Fruit fly (Drosophila melanogaster) whole organism, embryonic: ENCODE measurements around the gene Tim8.

Source experiments
- Atf6 ChIP-seq: fragments of 200-800 bp; sonication (Bioruptor generic); IDR thresholded peaks from 2 replicates; pipeline ENCODE4 v1.3.6; 2022; ENCODE audit warnings: missing biosample characterization, missing genetic modification characterization
- CG11247 ChIP-seq: fragments of 200-800 bp; sonication (Bioruptor generic); IDR thresholded peaks from 2 replicates; pipeline ENCODE4 v1.3.6; 2022; ENCODE audit warnings: missing biosample characterization, missing genetic modification characterization
- CG12155 ChIP-seq: fragments of 200-800 bp; sonication (Bioruptor generic); optimal IDR thresholded peaks from 3 replicates; lab custom pipeline; 2016; ENCODE audit warnings: missing biosample characterization, missing genetic modification characterization
- CG15601 ChIP-seq: fragments of 200-800 bp; sonication (Bioruptor generic); optimal IDR thresholded peaks from 3 replicates; lab custom pipeline; 2019; ENCODE audit warnings: missing biosample characterization, mild to moderate bottlenecking, missing genetic modification characterization, moderate library complexity
- CG1602 ChIP-seq: fragments of 200-800 bp; sonication (Bioruptor generic); optimal IDR thresholded peaks from 3 replicates; lab custom pipeline; 2016; ENCODE audit warnings: missing biosample characterization, missing genetic modification characterization
- CG1603 ChIP-seq: fragments of 200-800 bp; sonication (Bioruptor generic); optimal IDR thresholded peaks from 2 replicates; lab custom pipeline; 2019; ENCODE audit warnings: missing biosample characterization, mild to moderate bottlenecking, missing genetic modification characterization, moderate library complexity
- CG1832 ChIP-seq: fragments of 200-800 bp; sonication (Bioruptor generic); optimal IDR thresholded peaks from 2 replicates; lab custom pipeline; 2017; ENCODE audit warnings: missing biosample characterization, mild to moderate bottlenecking, missing genetic modification characterization, inconsistent platforms
- CG32532 ChIP-seq: fragments of 200-800 bp; sonication (Bioruptor generic); IDR thresholded peaks from 2 replicates; pipeline ENCODE4 v1.3.6; 2022; ENCODE audit warnings: missing biosample characterization, missing genetic modification characterization
- CG4424 ChIP-seq: fragments of 200-800 bp; sonication (Bioruptor generic); optimal IDR thresholded peaks from 3 replicates; lab custom pipeline; 2016; ENCODE audit warnings: missing biosample characterization, missing genetic modification characterization
- CG4617 ChIP-seq: fragments of 200-800 bp; sonication (Bioruptor generic); optimal IDR thresholded peaks from 3 replicates; lab custom pipeline; 2016; ENCODE audit warnings: missing biosample characterization, missing genetic modification characterization, borderline replicate concordance
- CG4707 ChIP-seq: fragments of 200-800 bp; sonication (Bioruptor generic); optimal IDR thresholded peaks from 2 replicates; lab custom pipeline; 2018; ENCODE audit warnings: missing biosample characterization, mild to moderate bottlenecking, missing genetic modification characterization, moderate library complexity
- CG4730 ChIP-seq: fragments of 200-800 bp; sonication (Bioruptor generic); IDR thresholded peaks from 2 replicates; pipeline ENCODE4 v1.3.6; 2022; ENCODE audit warnings: missing biosample characterization, missing genetic modification characterization
- CG6683 ChIP-seq: fragments of 200-800 bp; sonication (Bioruptor generic); optimal IDR thresholded peaks from 2 replicates; lab custom pipeline; 2017; ENCODE audit warnings: missing biosample characterization, mild to moderate bottlenecking, missing genetic modification characterization, missing genetic modification reagents
- CG6791 ChIP-seq: fragments of 200-800 bp; sonication (Bioruptor generic); IDR thresholded peaks from 3 replicates; pipeline ENCODE4 v1.3.6; 2022; ENCODE audit warnings: missing biosample characterization, missing genetic modification characterization; ENCODE audit not compliant: partially characterized antibody
- CG9932 ChIP-seq: fragments of 200-800 bp; sonication (Bioruptor generic); IDR thresholded peaks from 2 replicates; pipeline ENCODE4 v1.3.6; 2022; ENCODE audit warnings: missing biosample characterization, missing genetic modification characterization
- Camta ChIP-seq: fragments of 200-800 bp; sonication (Bioruptor generic); optimal IDR thresholded peaks from 2 replicates; lab custom pipeline; 2016; ENCODE audit warnings: missing biosample characterization, missing genetic modification characterization
- CoRest ChIP-seq: fragments of 200-800 bp; sonication (Bioruptor generic); optimal IDR thresholded peaks from 3 replicates; lab custom pipeline; 2018; ENCODE audit warnings: missing biosample characterization, mild to moderate bottlenecking, missing genetic modification characterization, moderate library complexity
- Dref ChIP-seq: fragments of 200-800 bp; sonication (Bioruptor generic); IDR thresholded peaks from 2 replicates; pipeline ENCODE4 v1.3.6; 2022; ENCODE audit warnings: missing biosample characterization, missing genetic modification characterization
- E2f2 ChIP-seq: fragments of 200-800 bp; sonication (Bioruptor generic); IDR thresholded peaks from 2 replicates; pipeline ENCODE4 v1.3.6; 2022; ENCODE audit warnings: missing biosample characterization, missing genetic modification characterization
- Ets97D ChIP-seq: fragments of 200-800 bp; sonication (Bioruptor generic); optimal IDR thresholded peaks from 3 replicates; lab custom pipeline; 2016; ENCODE audit warnings: missing biosample characterization, missing genetic modification characterization
- Hand ChIP-seq: fragments of 200-800 bp; sonication (Bioruptor generic); optimal IDR thresholded peaks from 2 replicates; lab custom pipeline; 2017; ENCODE audit warnings: mild to moderate bottlenecking, missing biosample characterization, missing genetic modification reagents, missing genetic modification characterization
- Mes4 ChIP-seq: fragments of 200-800 bp; sonication (Bioruptor generic); optimal IDR thresholded peaks from 2 replicates; lab custom pipeline; 2016; ENCODE audit warnings: missing biosample characterization, missing genetic modification characterization
- NC2α ChIP-seq: fragments of 200-800 bp; sonication (Bioruptor generic); optimal IDR thresholded peaks from 2 replicates; lab custom pipeline; 2016; ENCODE audit warnings: missing biosample characterization, missing genetic modification characterization
- Opbp ChIP-seq: fragments of 200-800 bp; sonication (Bioruptor generic); IDR thresholded peaks from 3 replicates; pipeline ENCODE4 v1.3.6; 2022; ENCODE audit warnings: missing biosample characterization, missing genetic modification characterization; ENCODE audit not compliant: partially characterized antibody
- Rfx ChIP-seq: fragments of 200-800 bp; sonication (Bioruptor generic); IDR thresholded peaks from 2 replicates; pipeline ENCODE4 v1.3.6; 2022; ENCODE audit warnings: missing biosample characterization, missing genetic modification characterization
- Xbp1 ChIP-seq: fragments of 200-800 bp; sonication (Bioruptor generic); optimal IDR thresholded peaks from 3 replicates; lab custom pipeline; 2016; ENCODE audit warnings: missing biosample characterization, mild to moderate bottlenecking, missing genetic modification characterization
- bigmax ChIP-seq: fragments of 200-800 bp; sonication (Bioruptor generic); optimal IDR thresholded peaks from 2 replicates; lab custom pipeline; 2018; ENCODE audit warnings: missing biosample characterization, mild to moderate bottlenecking, missing genetic modification characterization
- chif ChIP-seq, 2 experiments: fragments of 200-800 bp; sonication (Bioruptor generic); optimal IDR thresholded peaks; 3 replicates each; lab custom pipeline; 2016; ENCODE audit warnings: missing biosample characterization in 2 of 2, missing genetic modification characterization in 2 of 2
- chn ChIP-seq: fragments of 200-800 bp; sonication (Bioruptor generic); optimal IDR thresholded peaks from 2 replicates; lab custom pipeline; 2016; ENCODE audit warnings: missing biosample characterization, missing genetic modification characterization
- ci ChIP-seq: fragments of 200-800 bp; sonication (Bioruptor generic); IDR thresholded peaks from 3 replicates; pipeline ENCODE4 v1.3.6; 2022; ENCODE audit warnings: missing biosample characterization, missing genetic modification characterization
- dati ChIP-seq: fragments of 200-800 bp; sonication (Bioruptor generic); IDR thresholded peaks from 2 replicates; pipeline ENCODE4 v1.3.6; 2022; ENCODE audit warnings: missing biosample characterization, missing genetic modification characterization
- dm ChIP-seq: fragments of 200-800 bp; sonication (Bioruptor generic); optimal IDR thresholded peaks from 3 replicates; lab custom pipeline; 2016; ENCODE audit warnings: missing biosample characterization, missing genetic modification characterization
- en ChIP-seq: fragments of 200-800 bp; sonication (Bioruptor generic); optimal IDR thresholded peaks from 2 replicates; lab custom pipeline; 2016; ENCODE audit warnings: missing biosample characterization, missing genetic modification characterization
- fd102C ChIP-seq: fragments of 200-800 bp; sonication (Bioruptor generic); optimal IDR thresholded peaks from 2 replicates; lab custom pipeline; 2018; ENCODE audit warnings: missing biosample characterization, mild to moderate bottlenecking, missing genetic modification characterization, moderate library complexity
- fu2 ChIP-seq: fragments of 200-800 bp; sonication (Bioruptor generic); optimal IDR thresholded peaks from 2 replicates; lab custom pipeline; 2016; ENCODE audit warnings: missing biosample characterization, missing genetic modification characterization
- gce ChIP-seq: fragments of 200-800 bp; sonication (Bioruptor generic); IDR thresholded peaks from 3 replicates; pipeline ENCODE4 v1.3.6; 2022; ENCODE audit warnings: missing biosample characterization, missing genetic modification characterization
- gro ChIP-seq: fragments of 200-800 bp; sonication (Bioruptor generic); optimal IDR thresholded peaks from 2 replicates; lab custom pipeline; 2016; ENCODE audit warnings: missing biosample characterization, missing genetic modification characterization
- gsb-n ChIP-seq: fragments of 200-800 bp; sonication (Bioruptor generic); optimal IDR thresholded peaks from 3 replicates; lab custom pipeline; 2018; ENCODE audit warnings: missing biosample characterization, mild to moderate bottlenecking, missing genetic modification characterization
- ham ChIP-seq: fragments of 200-800 bp; sonication (Bioruptor generic); IDR thresholded peaks from 2 replicates; pipeline ENCODE4 v1.3.6; 2022; ENCODE audit warnings: missing biosample characterization, missing genetic modification characterization
- hbn ChIP-seq: fragments of 200-800 bp; sonication (Bioruptor generic); IDR thresholded peaks from 2 replicates; pipeline ENCODE4 v1.3.6; 2022; ENCODE audit warnings: missing biosample characterization, missing genetic modification characterization; ENCODE audit not compliant: partially characterized antibody
- pb ChIP-seq: fragments of 200-800 bp; sonication (Bioruptor generic); optimal IDR thresholded peaks from 3 replicates; lab custom pipeline; 2016; ENCODE audit warnings: missing biosample characterization, missing genetic modification characterization
- pzg ChIP-seq: fragments of 200-800 bp; sonication (Bioruptor generic); optimal IDR thresholded peaks from 3 replicates; lab custom pipeline; 2018; ENCODE audit warnings: missing biosample characterization, mild to moderate bottlenecking, missing genetic modification characterization, moderate library complexity
- sens-2 ChIP-seq: fragments of 200-800 bp; sonication (Bioruptor generic); IDR thresholded peaks from 2 replicates; pipeline ENCODE4 v1.3.6; 2022; ENCODE audit warnings: missing biosample characterization, missing genetic modification characterization
- seq ChIP-seq: fragments of 200-800 bp; sonication (Bioruptor generic); IDR thresholded peaks from 2 replicates; pipeline ENCODE4 v1.3.6; 2022; ENCODE audit warnings: missing biosample characterization, missing genetic modification characterization
- sisA ChIP-seq: fragments of 200-800 bp; sonication (Bioruptor generic); IDR thresholded peaks from 2 replicates; pipeline ENCODE4 v1.3.6; 2022; ENCODE audit warnings: missing biosample characterization, missing genetic modification characterization
- slbo ChIP-seq: fragments of 200-800 bp; sonication (Bioruptor generic); IDR thresholded peaks from 2 replicates; pipeline ENCODE4 v1.3.6; 2022; ENCODE audit warnings: missing biosample characterization, missing genetic modification characterization
- sna ChIP-seq: fragments of 200-800 bp; sonication (Bioruptor generic); IDR thresholded peaks from 2 replicates; pipeline ENCODE4 v1.3.6; 2022; ENCODE audit warnings: missing biosample characterization, missing genetic modification characterization; ENCODE audit not compliant: partially characterized antibody
- so ChIP-seq: fragments of 200-800 bp; sonication (Bioruptor generic); IDR thresholded peaks from 3 replicates; pipeline ENCODE4 v1.3.6; 2022; ENCODE audit warnings: missing biosample characterization, missing genetic modification characterization
- sqz ChIP-seq: fragments of 200-800 bp; sonication (Bioruptor generic); optimal IDR thresholded peaks from 3 replicates; lab custom pipeline; 2018; ENCODE audit warnings: missing biosample characterization, mild to moderate bottlenecking, missing genetic modification characterization
- tin ChIP-seq: fragments of 200-800 bp; sonication (Bioruptor generic); optimal IDR thresholded peaks from 3 replicates; lab custom pipeline; 2016; ENCODE audit warnings: missing biosample characterization, missing genetic modification characterization
- wdn ChIP-seq: fragments of 200-800 bp; sonication (Bioruptor generic); IDR thresholded peaks from 2 replicates; pipeline ENCODE4 v1.3.6; 2022; ENCODE audit warnings: missing biosample characterization, missing genetic modification characterization
- wor ChIP-seq: fragments of 200-800 bp; sonication (Bioruptor generic); IDR thresholded peaks from 2 replicates; pipeline ENCODE4 v1.3.6; 2022; ENCODE audit warnings: missing biosample characterization, missing genetic modification characterization

The Tim8 gene

dm6 chrX:11351351-11351750 lies 16.9 kb upstream of the Tim8 start (continued):
- peak; percentile 94 for TF ChIP-seq CG11247
- TF ChIP-seq Camta (GFP tag; lab: Kevin White, UChicago) = peak; percentile 90
- TF ChIP-seq wdn (GFP tag; lab: Robert Waterston, UW) = peak; percentile 88
- TF ChIP-seq bigmax = peak; percentile 41
- TF ChIP-seq CG4617 (GFP tag; lab: Kevin White, UChicago) = peak; percentile 88
- TF ChIP-seq CG6683 (GFP tag; lab: Kevin White, UChicago) = peak; percentile 76
- TF ChIP-seq dati = peak; percentile 87
- TF ChIP-seq CG15601 (tag; lab: Kevin White, UChicago) = peak; percentile 82
- TF ChIP-seq Rfx (GFP tag; lab: Robert Waterston, UW) = peak; percentile 96
- TF ChIP-seq CG1603 (tag; lab: Kevin White, UChicago) = peak; percentile 97
- peak; percentile 39 for TF ChIP-seq Dref (GFP tag; lab: Robert Waterston, UW)
- TF ChIP-seq Ets97D (GFP tag; lab: Kevin White, UChicago) = peak; percentile 63
- peak; percentile 84 for TF ChIP-seq NC2α (GFP tag; lab: Kevin White, UChicago)
- TF ChIP-seq fd102C (GFP tag; lab: Kevin White, UChicago) = no peak
- TF ChIP-seq sna = no peak
- TF ChIP-seq so = peak; percentile 93
- TF ChIP-seq ham (GFP tag; lab: Robert Waterston, UW) = 0 out of 2 replicates have a peak, but pooled peaks have one; percentile 59
- no peak for TF ChIP-seq Opbp (GFP tag; lab: Robert Waterston, UW)
- peak; percentile 97 for TF ChIP-seq slbo (GFP tag; lab: Robert Waterston, UW)
- peak; percentile 94 for TF ChIP-seq tin (GFP tag; lab: Kevin White, UChicago)
- peak; percentile 92 for TF ChIP-seq Atf6 (GFP tag; lab: Robert Waterston, UW)
- peak; percentile 93 for TF ChIP-seq CoRest (tag; lab: Kevin White, UChicago)
- peak; percentile 54 for TF ChIP-seq sqz
- TF ChIP-seq chn (GFP tag; lab: Kevin White, UChicago) = peak; percentile 91
- TF ChIP-seq CG12155 (GFP tag; lab: Kevin White, UChicago) = peak; percentile 88
- peak; percentile 74 for TF ChIP-seq fu2
- peak; percentile 86 for TF ChIP-seq CG4707
- TF ChIP-seq gce (GFP tag; lab: Robert Waterston, UW) = peak; percentile 93
- no peak for TF ChIP-seq CG6791 (GFP tag; lab: Robert Waterston, UW)
- TF ChIP-seq chif (GFP tag; optimal IDR thresholded peaks at IDR 0.05; lab: Kevin White, UChicago) = peak; percentile 87 to 93
- TF ChIP-seq CG4730 (GFP tag; lab: Robert Waterston, UW) = peak; percentile 89
- TF ChIP-seq sisA (GFP tag; lab: Robert Waterston, UW) = peak; percentile 97
- TF ChIP-seq gro = peak; percentile 86
- TF ChIP-seq Hand = peak; percentile 78
- TF ChIP-seq E2f2 (GFP tag; lab: Robert Waterston, UW) = peak; percentile 78
- peak; percentile 90 for TF ChIP-seq pb (GFP tag; lab: Kevin White, UChicago)
- TF ChIP-seq Mes4 (GFP tag; lab: Kevin White, UChicago) = peak; percentile 88
- TF ChIP-seq CG1832 (GFP tag; lab: Kevin White, UChicago) = no peak
- peak; percentile 94 for TF ChIP-seq CG9932
- TF ChIP-seq Xbp1 (GFP tag; lab: Kevin White, UChicago) = peak; percentile 95
- no peak for TF ChIP-seq hbn
- TF ChIP-seq en (GFP tag; lab: Kevin White, UChicago) = peak; percentile 88
- peak; percentile 18 for TF ChIP-seq pzg
- TF ChIP-seq sens-2 (GFP tag; lab: Robert Waterston, UW) = peak; percentile 93
- TF ChIP-seq gsb-n (tag; lab: Kevin White, UChicago) = peak; percentile 81
- peak; percentile 81 for TF ChIP-seq wor (GFP tag; lab: Robert Waterston, UW)
- TF ChIP-seq dm (GFP tag; lab: Kevin White, UChicago) = peak; percentile 84
- TF ChIP-seq CG1602 (GFP tag; lab: Kevin White, UChicago) = peak; percentile 92
- TF ChIP-seq ci = peak; percentile 98
- TF ChIP-seq CG32532 (GFP tag; lab: Robert Waterston, UW) = peak; percentile 96
- TF ChIP-seq seq (GFP tag; lab: Robert Waterston, UW) = peak; percentile 96
- peak; percentile 94 for TF ChIP-seq CG4424
